Worm (Caenorhabditis elegans) whole organism, mixed stage, embryonic: ENCODE measurements around the gene dhs-29.

Experiments
- blmp-1 ChIP-seq: fragments of 150-350 bp; optimal IDR thresholded peaks from 2 replicates; lab custom pipeline; 2014; ENCODE audit warnings: missing biosample characterization, missing genetic modification characterization
- cnd-1 ChIP-seq: fragments of 200-800 bp; sonication (Bioruptor generic); optimal IDR thresholded peaks from 2 replicates; lab custom pipeline; 2018; ENCODE audit warnings: mild to moderate bottlenecking, missing genetic modification characterization, missing compliant biosample characterization
- mab-5 ChIP-seq: fragments of 150-350 bp; optimal IDR thresholded peaks from 2 replicates; lab custom pipeline; 2014; ENCODE audit warnings: missing biosample characterization, missing genetic modification characterization
- nhr-237 ChIP-seq: fragments of 150-350 bp; optimal IDR thresholded peaks from 2 replicates; lab custom pipeline; 2014; ENCODE audit warnings: missing biosample characterization, missing genetic modification characterization
- nhr-28 ChIP-seq: fragments of 150-350 bp; optimal IDR thresholded peaks from 2 replicates; lab custom pipeline; 2014; ENCODE audit warnings: missing biosample characterization, missing genetic modification characterization
- sptf-1 ChIP-seq: sonication (generic microtip); optimal IDR thresholded peaks from 2 replicates; lab custom pipeline; 2017; ENCODE audit warnings: mild to moderate bottlenecking, missing genetic modification characterization, moderate library complexity, missing compliant biosample characterization
- unc-39 ChIP-seq: fragments of 150-350 bp; optimal IDR thresholded peaks from 2 replicates; lab custom pipeline; 2014; ENCODE audit warnings: missing biosample characterization, missing genetic modification characterization
- unc-62 ChIP-seq: fragments of 150-350 bp; optimal IDR thresholded peaks from 2 replicates; lab custom pipeline; 2014; ENCODE audit warnings: missing biosample characterization, missing genetic modification reagents, missing genetic modification characterization

- TF ChIP-seq mab-5: no peak
- TF ChIP-seq unc-62 (GFP tag; lab: Kevin White, UChicago): no peak
- TF ChIP-seq cnd-1 (tag; lab: Kevin White, UChicago): no peak
- TF ChIP-seq nhr-28 (tag; lab: Kevin White, UChicago): no peak
- TF ChIP-seq nhr-237 (tag; lab: Kevin White, UChicago): no peak
- TF ChIP-seq unc-39 (tag; lab: Kevin White, UChicago): no peak
- TF ChIP-seq blmp-1 (tag; lab: Kevin White, UChicago): no peak
- TF ChIP-seq sptf-1 (tag; lab: Kevin White, UChicago): no peak
Observed at ce11 chrX:7645313-7645712, 19.4 kb downstream of the dhs-29 start, which contains the start of gene F26A10.2.
